Fruit fly (Drosophila melanogaster) whole organism, embryonic: Measurements from ENCODE around the gene CG14013.
A peak's percentile ranks its signal among the peaks of the same experiment; 100 is the strongest.

Experiments used
- Abd-B ChIP-seq: fragments of 200-800 bp; sonication (Bioruptor generic); optimal IDR thresholded peaks from 2 replicates; lab custom pipeline; 2018; ENCODE audit warnings: missing biosample characterization, mild to moderate bottlenecking, missing genetic modification characterization, moderate library complexity
- C15 ChIP-seq: fragments of 200-800 bp; sonication (Bioruptor generic); IDR thresholded peaks from 3 replicates; pipeline ENCODE4 v1.3.6; 2022; ENCODE audit warnings: missing biosample characterization, missing genetic modification characterization
- CG10274 ChIP-seq: fragments of 200-800 bp; sonication (Bioruptor generic); optimal IDR thresholded peaks from 3 replicates; lab custom pipeline; 2017; ENCODE audit warnings: missing biosample characterization, mild to moderate bottlenecking, missing genetic modification characterization
- CG11560 ChIP-seq: fragments of 200-800 bp; sonication (Bioruptor generic); IDR thresholded peaks from 3 replicates; pipeline ENCODE4 v1.3.6; 2022; ENCODE audit warnings: missing biosample characterization, missing genetic modification characterization
- CG12744 ChIP-seq: fragments of 200-800 bp; sonication (Bioruptor generic); optimal IDR thresholded peaks from 2 replicates; lab custom pipeline; 2016; ENCODE audit warnings: missing biosample characterization, missing genetic modification characterization
- CG13296 ChIP-seq: fragments of 200-800 bp; sonication (Bioruptor generic); optimal IDR thresholded peaks from 3 replicates; lab custom pipeline; 2018; ENCODE audit warnings: missing biosample characterization, mild to moderate bottlenecking, missing genetic modification characterization
- CG17328 ChIP-seq: fragments of 200-800 bp; sonication (Bioruptor generic); IDR thresholded peaks from 2 replicates; pipeline ENCODE4 v1.3.6; 2022; ENCODE audit warnings: missing biosample characterization, missing genetic modification characterization
- CG2199 ChIP-seq: fragments of 200-800 bp; sonication (Bioruptor generic); IDR thresholded peaks from 3 replicates; pipeline ENCODE4 v1.3.6; 2022; ENCODE audit warnings: missing biosample characterization, missing genetic modification characterization
- CG30403 ChIP-seq: fragments of 200-800 bp; sonication (Bioruptor generic); optimal IDR thresholded peaks from 3 replicates; lab custom pipeline; 2016; ENCODE audit warnings: missing biosample characterization, missing genetic modification characterization
- CG32532 ChIP-seq: fragments of 200-800 bp; sonication (Bioruptor generic); IDR thresholded peaks from 2 replicates; pipeline ENCODE4 v1.3.6; 2022; ENCODE audit warnings: missing biosample characterization, missing genetic modification characterization
- CG6175 ChIP-seq: fragments of 200-800 bp; sonication (Bioruptor generic); IDR thresholded peaks from 3 replicates; pipeline ENCODE4 v1.3.6; 2022; ENCODE audit warnings: missing biosample characterization, missing genetic modification characterization
- CG6689 ChIP-seq: fragments of 200-800 bp; sonication (Bioruptor generic); IDR thresholded peaks from 2 replicates; pipeline ENCODE4 v1.3.6; 2022; ENCODE audit warnings: missing biosample characterization, missing genetic modification characterization
- CG6765 ChIP-seq: fragments of 200-800 bp; sonication (Bioruptor generic); optimal IDR thresholded peaks from 3 replicates; lab custom pipeline; 2017; ENCODE audit warnings: missing biosample characterization, mild to moderate bottlenecking, missing genetic modification characterization
- CG7357 ChIP-seq: fragments of 200-800 bp; sonication (Bioruptor generic); IDR thresholded peaks from 3 replicates; pipeline ENCODE4 v1.3.6; 2022; ENCODE audit warnings: missing biosample characterization, missing genetic modification characterization
- CG7839 ChIP-seq: fragments of 200-800 bp; sonication (Bioruptor generic); optimal IDR thresholded peaks from 3 replicates; lab custom pipeline; 2018; ENCODE audit warnings: missing biosample characterization, mild to moderate bottlenecking, missing genetic modification characterization, moderate library complexity
- CG9215 ChIP-seq: fragments of 200-800 bp; sonication (Bioruptor generic); IDR thresholded peaks from 2 replicates; pipeline ENCODE4 v1.3.6; 2022; ENCODE audit warnings: missing biosample characterization, missing genetic modification characterization
- CG9817 ChIP-seq: fragments of 200-800 bp; sonication (Bioruptor generic); optimal IDR thresholded peaks from 2 replicates; lab custom pipeline; 2018; ENCODE audit warnings: missing biosample characterization, mild to moderate bottlenecking, missing genetic modification characterization, moderate library complexity
- HHEX ChIP-seq: fragments of 200-800 bp; sonication (Bioruptor generic); optimal IDR thresholded peaks from 3 replicates; lab custom pipeline; 2017; ENCODE audit warnings: missing biosample characterization, mild to moderate bottlenecking, missing genetic modification characterization, missing genetic modification reagents
- Hand ChIP-seq: fragments of 200-800 bp; sonication (Bioruptor generic); optimal IDR thresholded peaks from 2 replicates; lab custom pipeline; 2017; ENCODE audit warnings: mild to moderate bottlenecking, missing biosample characterization, missing genetic modification reagents, missing genetic modification characterization
- Hr78 ChIP-seq, 2 experiments: fragments of 200-800 bp in 1 of 2; fragments of >200 bp in 1 of 2; sonication (Bioruptor generic) in 1 of 2; optimal IDR thresholded peaks; 2 replicates each; lab custom pipeline; 2017 to 2019; ENCODE audit warnings: missing biosample characterization in 2 of 2, missing genetic modification characterization in 2 of 2, mild to moderate bottlenecking in 1 of 2, moderate library complexity in 1 of 2
- Hsf ChIP-seq: fragments of 200-800 bp; sonication (Bioruptor generic); optimal IDR thresholded peaks from 3 replicates; lab custom pipeline; 2016; ENCODE audit warnings: missing biosample characterization, missing genetic modification characterization
- MBD-R2 ChIP-seq: fragments of 200-800 bp; sonication (Bioruptor generic); IDR thresholded peaks from 2 replicates; pipeline ENCODE4 v1.3.6; 2022; ENCODE audit warnings: missing biosample characterization, missing genetic modification characterization
- Max ChIP-seq: fragments of 200-800 bp; sonication (Bioruptor generic); optimal IDR thresholded peaks from 2 replicates; lab custom pipeline; 2016; ENCODE audit warnings: missing biosample characterization, mild to moderate bottlenecking, missing genetic modification characterization
- Rfx ChIP-seq: fragments of 200-800 bp; sonication (Bioruptor generic); IDR thresholded peaks from 2 replicates; pipeline ENCODE4 v1.3.6; 2022; ENCODE audit warnings: missing biosample characterization, missing genetic modification characterization
- Sox102F ChIP-seq: fragments of 200-800 bp; sonication (Bioruptor generic); optimal IDR thresholded peaks from 2 replicates; lab custom pipeline; 2018; ENCODE audit warnings: missing biosample characterization, mild to moderate bottlenecking, missing genetic modification characterization, moderate library complexity
- Vsx1 ChIP-seq: fragments of 200-800 bp; sonication (Bioruptor generic); optimal IDR thresholded peaks from 2 replicates; lab custom pipeline; 2017; ENCODE audit warnings: missing biosample characterization, mild to moderate bottlenecking, missing genetic modification characterization, missing genetic modification reagents
- al ChIP-seq: fragments of 200-800 bp; sonication (Bioruptor generic); IDR thresholded peaks from 2 replicates; pipeline ENCODE4 v1.3.6; 2022; ENCODE audit warnings: missing biosample characterization, missing genetic modification characterization
- ase ChIP-seq: fragments of 200-800 bp; sonication (Bioruptor generic); IDR thresholded peaks from 3 replicates; pipeline ENCODE4 v1.3.6; 2022; ENCODE audit warnings: missing biosample characterization, missing genetic modification characterization
- cg ChIP-seq: fragments of 200-800 bp; sonication (Bioruptor generic); optimal IDR thresholded peaks from 3 replicates; lab custom pipeline; 2019; ENCODE audit warnings: missing biosample characterization, mild to moderate bottlenecking, missing genetic modification characterization, moderate library complexity
- chif ChIP-seq, 2 experiments: fragments of 200-800 bp; sonication (Bioruptor generic); optimal IDR thresholded peaks; 3 replicates each; lab custom pipeline; 2016; ENCODE audit warnings: missing biosample characterization in 2 of 2, missing genetic modification characterization in 2 of 2
- da ChIP-seq: fragments of 200-800 bp; sonication (Bioruptor generic); optimal IDR thresholded peaks from 2 replicates; lab custom pipeline; 2016; ENCODE audit warnings: missing biosample characterization, missing genetic modification characterization
- danr ChIP-seq: fragments of 200-800 bp; sonication (Bioruptor generic); IDR thresholded peaks from 2 replicates; pipeline ENCODE4 v1.3.6; 2022; ENCODE audit warnings: missing biosample characterization, missing genetic modification characterization
- dm ChIP-seq: fragments of 200-800 bp; sonication (Bioruptor generic); optimal IDR thresholded peaks from 3 replicates; lab custom pipeline; 2016; ENCODE audit warnings: missing biosample characterization, missing genetic modification characterization
- dysf ChIP-seq: fragments of 200-800 bp; sonication (Bioruptor generic); IDR thresholded peaks from 3 replicates; pipeline ENCODE4 v1.3.6; 2022; ENCODE audit warnings: missing biosample characterization, missing genetic modification characterization
- hbn ChIP-seq: fragments of 200-800 bp; sonication (Bioruptor generic); IDR thresholded peaks from 2 replicates; pipeline ENCODE4 v1.3.6; 2022; ENCODE audit warnings: missing biosample characterization, missing genetic modification characterization; ENCODE audit not compliant: partially characterized antibody
- ind ChIP-seq: fragments of 200-800 bp; sonication (Bioruptor generic); optimal IDR thresholded peaks from 3 replicates; lab custom pipeline; 2016; ENCODE audit warnings: missing biosample characterization, missing genetic modification characterization
- lilli ChIP-seq: fragments of 200-800 bp; sonication (Bioruptor generic); optimal IDR thresholded peaks from 3 replicates; lab custom pipeline; 2016; ENCODE audit warnings: missing biosample characterization, missing genetic modification characterization
- nerfin-2 ChIP-seq: fragments of 200-800 bp; sonication (Bioruptor generic); IDR thresholded peaks from 2 replicates; pipeline ENCODE4 v1.3.6; 2022; ENCODE audit warnings: missing biosample characterization, missing genetic modification characterization; ENCODE audit not compliant: partially characterized antibody
- nmo ChIP-seq: fragments of 200-800 bp; sonication (Bioruptor generic); optimal IDR thresholded peaks from 2 replicates; lab custom pipeline; 2018; ENCODE audit warnings: missing biosample characterization, mild to moderate bottlenecking, missing genetic modification characterization, moderate library complexity
- nom ChIP-seq: fragments of 200-800 bp; sonication (Bioruptor generic); optimal IDR thresholded peaks from 2 replicates; lab custom pipeline; 2017; ENCODE audit warnings: missing biosample characterization, missing genetic modification characterization, mild to moderate bottlenecking, moderate library complexity, missing genetic modification reagents
- prd ChIP-seq, 3 experiments: fragments of >200 bp in 2 of 3; fragments of 200-800 bp in 1 of 3; sonication (Bioruptor generic) in 1 of 3; optimal IDR thresholded peaks in 2 of 3; IDR thresholded peaks in 1 of 3; 2 replicates in 2 of 3; 3 replicates in 1 of 3; pipeline versions ENCODE4 v1.3.6 to Lab custom; 2017 to 2022; ENCODE audit warnings: missing biosample characterization in 1 of 3, missing genetic modification characterization in 1 of 3
- pum ChIP-seq: fragments of 200-800 bp; sonication (Bioruptor generic); optimal IDR thresholded peaks from 2 replicates; lab custom pipeline; 2016; ENCODE audit warnings: missing biosample characterization, missing genetic modification characterization
- sim ChIP-seq: fragments of 200-800 bp; sonication (Bioruptor generic); IDR thresholded peaks from 2 replicates; pipeline ENCODE4 v1.3.6; 2022; ENCODE audit warnings: missing biosample characterization, missing genetic modification characterization
- slp2 ChIP-seq: fragments of 200-800 bp; sonication (Bioruptor generic); optimal IDR thresholded peaks from 2 replicates; lab custom pipeline; 2016; ENCODE audit warnings: missing biosample characterization, missing genetic modification characterization
- unpg ChIP-seq: fragments of 200-800 bp; sonication (Bioruptor generic); optimal IDR thresholded peaks from 3 replicates; lab custom pipeline; 2018; ENCODE audit warnings: missing biosample characterization, mild to moderate bottlenecking, missing genetic modification characterization, moderate library complexity

Gene CG14013

dm6 chr2L:5588314-5588713, 34.7 kb upstream of the CG14013 start, which contains the start of gene CG7251 (continued):
- TF ChIP-seq C15 (GFP tag; lab: Robert Waterston, UW) = no peak

- TF ChIP-seq unpg (GFP tag; lab: Kevin White, UChicago) (no peak), da (GFP tag; lab: Kevin White, UChicago) (no peak)
Measured at dm6 chr2L:5581016-5581415, 27.4 kb upstream of the CG14013 start, which contains the start of gene CG14011. CG14011 (minus strand) TSS chr2L:5581116.

DNA sequence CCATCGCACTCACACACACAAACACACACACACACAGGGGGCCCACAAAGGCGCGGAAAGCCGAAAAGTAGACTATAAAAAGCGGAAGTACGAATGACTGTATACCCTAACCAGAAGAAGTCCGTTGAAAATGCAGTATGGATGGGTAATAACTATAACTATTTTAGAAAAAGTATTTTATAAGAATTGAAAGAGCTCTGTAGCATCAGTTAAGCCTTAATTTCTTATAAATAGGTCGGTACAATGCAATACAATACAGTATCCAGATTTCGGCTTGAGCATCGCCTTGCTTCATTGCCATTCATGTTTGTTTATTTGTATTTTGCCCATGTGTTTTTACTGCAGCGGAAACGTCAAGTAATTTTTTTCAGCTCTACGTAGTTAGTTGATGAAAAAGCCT, 15.9 kb upstream of the CG14013 start:
- TF ChIP-seq dysf (peak; percentile 57; the same call in 2 of the 3 replicates), cg (GFP tag; lab: Kevin White, UChicago) (peak; percentile 7), CG30403 (GFP tag; lab: Kevin White, UChicago) (peak; percentile 30), HHEX (GFP tag; lab: Kevin White, UChicago) (peak; percentile 24), CG13296 (GFP tag; lab: Kevin White, UChicago) (peak; percentile 22), pum (GFP tag; lab: Kevin White, UChicago) (no peak), Abd-B (GFP tag; lab: Kevin White, UChicago) (peak; percentile 22), hbn (GFP tag; lab: Robert Waterston, UW) (no peak), slp2 (GFP tag; lab: Kevin White, UChicago) (no peak), unpg (GFP tag; lab: Kevin White, UChicago) (no peak), Hr78 (GFP tag; optimal IDR thresholded peaks at IDR 0.05; lab: Kevin White, UChicago) (no peak), ase (GFP tag; lab: Robert Waterston, UW) (peak; percentile 39; the same call in 1 of the 3 replicates), ind (GFP tag; lab: Kevin White, UChicago) (peak; percentile 27), CG32532 (peak; percentile 56; the same call in 1 of the 2 replicates), CG10274 (GFP tag; lab: Kevin White, UChicago) (no peak), Hand (GFP tag; lab: Kevin White, UChicago) (peak; percentile 15), al (GFP tag; lab: Robert Waterston, UW) (0 out of 2 replicates have a peak, but pooled peaks have one; percentile 10), danr (GFP tag; lab: Robert Waterston, UW) (0 out of 2 replicates have a peak, but pooled peaks have one; percentile 7), CG7839 (tag; lab: Kevin White, UChicago) (peak; percentile 58), CG2199 (GFP tag; lab: Robert Waterston, UW) (no peak), nerfin-2 (GFP tag; lab: Robert Waterston, UW) (no peak), CG6765 (GFP tag; lab: Kevin White, UChicago) (no peak), Hsf (GFP tag; lab: Kevin White, UChicago) (peak; percentile 31), CG11560 (tag; lab: Robert Waterston, UW) (0 out of 3 replicates have a peak, but pooled peaks have one; percentile 34), nmo (peak; percentile 16), Vsx1 (GFP tag; lab: Kevin White, UChicago) (no peak), CG12744 (GFP tag; lab: Kevin White, UChicago) (no peak), MBD-R2 (GFP tag; lab: Robert Waterston, UW) (no peak), prd (optimal IDR thresholded peaks at IDR 0.05; lab: Kevin White, UChicago) (no peak), prd (GFP tag; IDR thresholded peaks at IDR 0.05; lab: Robert Waterston, UW) (peak; percentile 27; the same call in 1 of the 3 replicates), dm (GFP tag; lab: Kevin White, UChicago) (no peak), CG9215 (GFP tag; lab: Robert Waterston, UW) (no peak), Sox102F (GFP tag; lab: Kevin White, UChicago) (peak; percentile 45), Max (GFP tag; lab: Kevin White, UChicago) (no peak), Rfx (GFP tag; lab: Robert Waterston, UW) (peak; percentile 70), chif (GFP tag; optimal IDR thresholded peaks at IDR 0.05; lab: Kevin White, UChicago) (no peak), nom (no peak), lilli (GFP tag; lab: Kevin White, UChicago) (peak; percentile 32), CG17328 (GFP tag; lab: Robert Waterston, UW) (peak; percentile 43; the same call in 1 of the 2 replicates), CG6175 (no peak), CG6689 (GFP tag; lab: Robert Waterston, UW) (peak; percentile 45), sim (GFP tag; lab: Robert Waterston, UW) (no peak), CG9817 (tag; lab: Kevin White, UChicago) (peak; percentile 26), CG7357 (GFP tag; lab: Robert Waterston, UW) (0 out of 3 replicates have a peak, but pooled peaks have one; percentile 19)
